Worm (Caenorhabditis elegans) whole organism, late embryonic: ENCODE data around the gene K09C4.9.

Source experiments
- F13H6.1 ChIP-seq: sonication (generic microtip); optimal IDR thresholded peaks from 2 replicates; lab custom pipeline; 2016; ENCODE audit warnings: missing genetic modification characterization, missing compliant biosample characterization
- ahr-1 ChIP-seq: sonication (generic microtip); optimal IDR thresholded peaks from 2 replicates; lab custom pipeline; 2016; ENCODE audit warnings: missing genetic modification characterization, missing compliant biosample characterization
- ceh-45 ChIP-seq: fragments of 200-800 bp; sonication (Bioruptor generic); IDR thresholded peaks from 2 replicates; pipeline ENCODE4 v1.3.6; 2022; ENCODE audit warnings: missing genetic modification reagents, missing genetic modification characterization, missing compliant biosample characterization
- fkh-10 ChIP-seq: fragments of 150-350 bp; optimal IDR thresholded peaks from 2 replicates; lab custom pipeline; 2014; ENCODE audit warnings: missing biosample characterization, missing genetic modification reagents, missing genetic modification characterization
- hlh-13 ChIP-seq: fragments of 200-800 bp; sonication (Bioruptor generic); optimal IDR thresholded peaks from 2 replicates; lab custom pipeline; 2018; ENCODE audit warnings: mild to moderate bottlenecking, missing genetic modification characterization, missing compliant biosample characterization
- pag-3 ChIP-seq: sonication (generic microtip); optimal IDR thresholded peaks from 2 replicates; lab custom pipeline; 2016; ENCODE audit warnings: missing compliant biosample characterization, missing genetic modification characterization, borderline replicate concordance
- sdc-2 ChIP-seq: sonication (generic microtip); optimal IDR thresholded peaks from 2 replicates; lab custom pipeline; 2016; ENCODE audit warnings: missing genotype, missing genetic modification characterization, missing compliant biosample characterization
- unc-55 ChIP-seq: sonication (generic microtip); optimal IDR thresholded peaks from 2 replicates; lab custom pipeline; 2017; ENCODE audit warnings: missing biosample characterization, missing genetic modification reagents, missing genetic modification characterization

- TF ChIP-seq fkh-10 (GFP tag; lab: Kevin White, UChicago) (no peak), ahr-1 (no peak), ceh-45 (GFP tag; lab: Robert Waterston, UW) (no peak), hlh-13 (no peak), pag-3 (no peak), unc-55 (no peak), F13H6.1 (tag; lab: Kevin White, UChicago) (no peak), sdc-2 (tag; lab: Kevin White, UChicago) (no peak)
These were observed 11.1 kb downstream of the K09C4.9 start, which contains the start of gene lbp-2 for ce11 chrX:3260509-3260908.
